Worm (Caenorhabditis elegans) whole organism, late embryonic: ENCODE results near the gene F01D5.7.

ENCODE experiments used
- F13H6.1 ChIP-seq: sonication (generic microtip); optimal IDR thresholded peaks from 2 replicates; lab custom pipeline; 2016; ENCODE audit warnings: missing genetic modification characterization, missing compliant biosample characterization
- K02D7.2 ChIP-seq: sonication (generic microtip); optimal IDR thresholded peaks from 2 replicates; lab custom pipeline; 2017; ENCODE audit warnings: mild to moderate bottlenecking, missing genetic modification characterization, missing compliant biosample characterization
- Y22D7AL.16 ChIP-seq: sonication (generic microtip); optimal IDR thresholded peaks from 2 replicates; lab custom pipeline; 2016; ENCODE audit warnings: missing genetic modification characterization, missing compliant biosample characterization
- ahr-1 ChIP-seq: sonication (generic microtip); optimal IDR thresholded peaks from 2 replicates; lab custom pipeline; 2016; ENCODE audit warnings: missing genetic modification characterization, missing compliant biosample characterization
- ceh-14 ChIP-seq: sonication (generic microtip); optimal IDR thresholded peaks from 2 replicates; lab custom pipeline; 2016; ENCODE audit warnings: missing genotype, missing genetic modification characterization, missing compliant biosample characterization
- ceh-18 ChIP-seq: sonication (generic microtip); optimal IDR thresholded peaks from 2 replicates; lab custom pipeline; 2016; ENCODE audit warnings: missing genetic modification characterization, missing compliant biosample characterization
- ceh-2 ChIP-seq: sonication (generic microtip); optimal IDR thresholded peaks from 2 replicates; lab custom pipeline; 2016; ENCODE audit warnings: missing genotype, missing genetic modification characterization, missing compliant biosample characterization
- ceh-24 ChIP-seq: sonication (generic microtip); optimal IDR thresholded peaks from 2 replicates; lab custom pipeline; 2016; ENCODE audit warnings: mild to moderate bottlenecking, missing genetic modification characterization, missing compliant biosample characterization
- ceh-30 ChIP-seq: fragments of 150-350 bp; optimal IDR thresholded peaks from 2 replicates; lab custom pipeline; 2014; ENCODE audit warnings: missing biosample characterization, missing genetic modification characterization
- ceh-31 ChIP-seq: sonication (generic microtip); optimal IDR thresholded peaks from 2 replicates; lab custom pipeline; 2016; ENCODE audit warnings: missing genetic modification characterization, missing compliant biosample characterization
- ceh-34 ChIP-seq: sonication (generic microtip); optimal IDR thresholded peaks from 2 replicates; lab custom pipeline; 2016; ENCODE audit warnings: mild to moderate bottlenecking, missing genetic modification characterization, missing compliant biosample characterization
- che-1 ChIP-seq: sonication (generic microtip); optimal IDR thresholded peaks from 2 replicates; lab custom pipeline; 2016; ENCODE audit warnings: mild to moderate bottlenecking, missing genetic modification characterization, missing compliant biosample characterization
- dve-1 ChIP-seq: sonication (generic microtip); optimal IDR thresholded peaks from 2 replicates; lab custom pipeline; 2017; ENCODE audit warnings: antibody characterized with exemption, mild to moderate bottlenecking, missing genetic modification characterization, missing compliant biosample characterization
- elt-2 ChIP-seq: sonication (generic microtip); optimal IDR thresholded peaks from 2 replicates; lab custom pipeline; 2016; ENCODE audit warnings: missing genetic modification reagents, missing genetic modification characterization, missing compliant biosample characterization
- fkh-6 ChIP-seq: sonication (generic microtip); optimal IDR thresholded peaks from 2 replicates; lab custom pipeline; 2016; ENCODE audit warnings: missing genetic modification characterization, missing compliant biosample characterization
- gmeb-2 ChIP-seq: sonication (generic microtip); optimal IDR thresholded peaks from 2 replicates; lab custom pipeline; 2016; ENCODE audit warnings: missing genetic modification characterization, inconsistent platforms, missing compliant biosample characterization
- hlh-13 ChIP-seq: fragments of 200-800 bp; sonication (Bioruptor generic); optimal IDR thresholded peaks from 2 replicates; lab custom pipeline; 2018; ENCODE audit warnings: mild to moderate bottlenecking, missing genetic modification characterization, missing compliant biosample characterization
- hlh-15 ChIP-seq: sonication (generic microtip); optimal IDR thresholded peaks from 2 replicates; lab custom pipeline; 2016; ENCODE audit warnings: missing genetic modification characterization, missing compliant biosample characterization
- hlh-30 ChIP-seq: sonication (generic microtip); optimal IDR thresholded peaks from 2 replicates; lab custom pipeline; 2017; ENCODE audit warnings: antibody characterized with exemption, missing genetic modification characterization, missing compliant biosample characterization; ENCODE audit not compliant: insufficient read depth
- lim-6 ChIP-seq: sonication (generic microtip); optimal IDR thresholded peaks from 2 replicates; lab custom pipeline; 2016; ENCODE audit warnings: missing genetic modification characterization, missing compliant biosample characterization
- madf-2 ChIP-seq: sonication (generic microtip); optimal IDR thresholded peaks from 2 replicates; lab custom pipeline; 2017; ENCODE audit warnings: missing genetic modification characterization, missing compliant biosample characterization
- nfya-1 ChIP-seq: sonication (generic microtip); optimal IDR thresholded peaks from 2 replicates; lab custom pipeline; 2017; ENCODE audit warnings: missing genetic modification characterization, mild to moderate bottlenecking, missing compliant biosample characterization, antibody characterized with exemption, moderate library complexity
- npax-4 ChIP-seq: sonication (generic microtip); optimal IDR thresholded peaks from 2 replicates; lab custom pipeline; 2016; ENCODE audit warnings: missing genetic modification characterization, missing compliant biosample characterization
- pax-1 ChIP-seq: fragments of 150-350 bp; optimal IDR thresholded peaks from 2 replicates; lab custom pipeline; 2014; ENCODE audit warnings: missing biosample characterization, missing genetic modification characterization
- sox-2 ChIP-seq: fragments of 200-800 bp; sonication (Bioruptor generic); IDR thresholded peaks from 2 replicates; pipeline ENCODE4 v1.3.6; 2022; ENCODE audit warnings: missing genetic modification reagents, missing genetic modification characterization, missing compliant biosample characterization
- syd-9 ChIP-seq: sonication (generic microtip); optimal IDR thresholded peaks from 2 replicates; lab custom pipeline; 2016; ENCODE audit warnings: mild to moderate bottlenecking, missing genetic modification characterization, moderate library complexity, missing compliant biosample characterization
- tbx-2 ChIP-seq: sonication (generic microtip); optimal IDR thresholded peaks from 2 replicates; lab custom pipeline; 2016; ENCODE audit warnings: missing genetic modification characterization, missing compliant biosample characterization
- ttx-3 ChIP-seq: sonication (generic microtip); optimal IDR thresholded peaks from 2 replicates; lab custom pipeline; 2016; ENCODE audit warnings: missing genetic modification reagents, missing genetic modification characterization, missing compliant biosample characterization
- unc-42 ChIP-seq: sonication (generic microtip); optimal IDR thresholded peaks from 2 replicates; lab custom pipeline; 2016; ENCODE audit warnings: missing genotype, missing genetic modification characterization, missing compliant biosample characterization
- unc-86 ChIP-seq: sonication (generic microtip); optimal IDR thresholded peaks from 2 replicates; lab custom pipeline; 2016; ENCODE audit warnings: missing genetic modification characterization, missing compliant biosample characterization
- ztf-16 ChIP-seq: sonication (generic microtip); optimal IDR thresholded peaks from 2 replicates; lab custom pipeline; 2017; ENCODE audit warnings: missing genetic modification characterization, missing compliant biosample characterization

The F01D5.7 gene

DNA sequence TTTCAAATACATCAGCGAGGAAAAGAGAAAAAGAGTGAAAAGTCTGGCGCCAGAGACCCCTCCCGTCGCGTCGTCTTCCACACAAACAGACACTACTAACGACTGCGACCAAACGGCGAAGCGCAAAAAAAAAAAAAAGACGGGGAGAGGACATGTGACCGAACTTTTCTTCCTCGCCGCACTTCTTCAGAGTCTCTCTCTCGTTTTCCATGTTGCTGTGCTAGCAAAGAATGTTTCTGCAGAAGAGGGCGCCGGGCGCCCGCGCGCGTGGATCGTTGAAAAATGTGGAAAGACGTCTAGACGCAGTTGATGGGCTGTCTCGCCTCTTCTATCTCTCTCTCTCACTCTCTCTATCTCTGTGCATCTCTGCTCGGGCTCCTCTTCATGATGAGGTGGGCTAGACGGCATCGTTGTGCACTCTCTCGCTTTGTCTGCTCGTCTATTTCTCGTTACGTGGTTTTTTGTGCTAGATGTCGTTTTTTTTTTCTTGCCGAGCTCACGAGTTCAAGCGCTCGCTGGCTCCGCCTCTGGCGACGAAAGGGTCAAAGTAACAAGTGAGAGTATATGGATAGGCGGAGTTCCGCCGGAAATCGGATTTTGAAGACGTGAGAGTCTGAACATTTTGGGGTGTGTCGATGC is 31.9 kb downstream of the F01D5.7 start (continued):
- no peak for TF ChIP-seq fkh-6 (tag; lab: Kevin White, UChicago)
- TF ChIP-seq sox-2: no peak
- TF ChIP-seq K02D7.2: no peak
- TF ChIP-seq ceh-24 (tag; lab: Kevin White, UChicago): no peak
- TF ChIP-seq lim-6 (tag; lab: Kevin White, UChicago): peak; percentile 20
- peak; percentile 78 for TF ChIP-seq unc-42 (tag; lab: Kevin White, UChicago)
- no peak for TF ChIP-seq gmeb-2 (tag; lab: Kevin White, UChicago)
- TF ChIP-seq syd-9: peak; percentile 15
- TF ChIP-seq ceh-30 (tag; lab: Kevin White, UChicago): no peak
- TF ChIP-seq ceh-34 (tag; lab: Kevin White, UChicago): peak; percentile 46
- TF ChIP-seq hlh-30 (tag; lab: Kevin White, UChicago): peak; percentile 48
- TF ChIP-seq F13H6.1 (tag; lab: Kevin White, UChicago): peak; percentile 76
- no peak for TF ChIP-seq hlh-15
- TF ChIP-seq madf-2 (tag; lab: Kevin White, UChicago): no peak
- TF ChIP-seq, all 69 proteins: peak for 19

DNA sequence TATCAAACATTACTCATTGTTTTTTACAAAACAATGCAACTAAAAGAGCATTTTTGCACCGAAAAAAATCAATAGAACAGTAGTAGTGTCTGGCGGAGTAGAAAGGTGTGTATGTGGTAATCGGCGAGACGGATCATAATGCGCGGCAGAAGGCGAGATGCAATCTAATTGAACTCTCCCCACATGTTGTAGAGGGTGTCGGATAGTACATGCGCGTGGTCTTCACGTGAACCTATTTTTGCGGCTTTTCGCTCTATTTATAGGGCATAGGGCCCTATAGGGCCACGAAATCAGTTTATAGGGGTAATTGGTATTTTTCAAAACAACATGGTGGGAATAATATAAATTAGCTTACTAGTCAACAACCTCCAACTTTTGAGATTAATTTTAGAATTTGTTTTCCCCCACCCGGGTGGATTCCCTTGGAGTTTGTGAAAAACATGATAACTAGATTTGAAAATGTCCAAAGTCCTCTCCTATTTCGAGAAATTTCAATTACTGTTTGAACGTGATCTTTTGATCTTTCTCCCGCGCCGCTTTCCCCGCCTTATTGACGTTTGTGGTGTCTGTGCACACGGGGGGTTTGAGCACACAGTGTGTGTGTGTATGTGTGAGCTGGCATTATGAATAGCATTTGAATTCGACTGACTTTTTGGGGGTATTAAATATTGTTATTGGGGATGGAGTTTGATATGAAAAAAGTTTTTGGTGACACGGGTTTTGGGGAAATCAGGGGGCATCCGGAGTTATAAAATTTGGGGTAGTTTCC is 34.6 kb downstream of the F01D5.7 start:
- peak; percentile 19 for TF ChIP-seq tbx-2 (tag; lab: Kevin White, UChicago)
- TF ChIP-seq dve-1 (tag; lab: Kevin White, UChicago): peak; percentile 6
- TF ChIP-seq gmeb-2 (tag; lab: Kevin White, UChicago): no peak

DNA sequence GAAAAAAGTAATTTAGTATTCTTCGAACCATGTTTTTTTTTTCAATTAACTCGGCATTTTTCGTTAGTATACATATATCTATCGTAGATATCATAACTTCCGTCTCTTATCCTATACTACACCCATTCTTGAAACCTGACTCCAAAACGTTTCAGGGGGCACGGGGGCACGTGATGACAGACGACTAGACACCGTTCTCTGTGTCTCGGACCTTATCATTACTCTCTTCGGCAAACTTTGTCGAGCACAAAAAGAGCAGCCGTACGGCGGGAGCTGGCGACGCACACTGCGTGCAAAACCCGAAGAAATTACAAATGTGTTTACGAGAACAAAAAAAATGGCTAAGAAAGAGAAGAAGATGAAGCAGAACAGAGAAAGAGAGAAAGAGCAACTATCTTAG is 35.7 kb downstream of the F01D5.7 start:
- TF ChIP-seq hlh-30 (tag; lab: Kevin White, UChicago) (peak; percentile 21), tbx-2 (tag; lab: Kevin White, UChicago) (peak; percentile 31), hlh-13 (no peak), che-1 (no peak), ceh-34 (tag; lab: Kevin White, UChicago) (peak; percentile 78), ceh-18 (tag; lab: Kevin White, UChicago) (peak; percentile 80), ceh-31 (tag; lab: Kevin White, UChicago) (peak; percentile 23), elt-2 (tag; lab: Kevin White, UChicago) (peak; percentile 16), ceh-14 (tag; lab: Kevin White, UChicago) (peak; percentile 39), unc-42 (tag; lab: Kevin White, UChicago) (peak; percentile 49), fkh-6 (tag; lab: Kevin White, UChicago) (no peak)

DNA sequence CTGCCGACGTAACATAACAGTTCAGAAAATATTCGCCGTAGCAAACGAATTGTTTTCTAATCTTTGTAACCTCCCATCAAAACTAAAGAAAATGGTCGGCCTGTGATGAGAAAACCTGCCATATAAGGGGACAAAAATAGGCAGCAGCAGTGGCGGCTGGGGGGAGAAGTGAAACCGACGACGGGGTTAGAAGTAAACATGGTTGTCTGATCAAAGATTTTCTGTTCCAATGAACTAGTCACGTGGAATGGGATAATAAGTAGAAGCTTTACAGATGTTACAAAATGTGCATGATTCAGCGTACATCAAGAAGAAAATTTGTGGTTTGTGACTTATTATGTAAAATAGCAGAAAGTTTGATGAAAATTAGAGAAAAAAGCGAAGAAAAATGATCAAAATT is 36.8 kb downstream of the F01D5.7 start:
- TF ChIP-seq ceh-24 (tag; lab: Kevin White, UChicago) (no peak), Y22D7AL.16 (tag; lab: Kevin White, UChicago) (no peak), ztf-16 (tag; lab: Kevin White, UChicago) (no peak), unc-86 (tag; lab: Kevin White, UChicago) (no peak)

DNA sequence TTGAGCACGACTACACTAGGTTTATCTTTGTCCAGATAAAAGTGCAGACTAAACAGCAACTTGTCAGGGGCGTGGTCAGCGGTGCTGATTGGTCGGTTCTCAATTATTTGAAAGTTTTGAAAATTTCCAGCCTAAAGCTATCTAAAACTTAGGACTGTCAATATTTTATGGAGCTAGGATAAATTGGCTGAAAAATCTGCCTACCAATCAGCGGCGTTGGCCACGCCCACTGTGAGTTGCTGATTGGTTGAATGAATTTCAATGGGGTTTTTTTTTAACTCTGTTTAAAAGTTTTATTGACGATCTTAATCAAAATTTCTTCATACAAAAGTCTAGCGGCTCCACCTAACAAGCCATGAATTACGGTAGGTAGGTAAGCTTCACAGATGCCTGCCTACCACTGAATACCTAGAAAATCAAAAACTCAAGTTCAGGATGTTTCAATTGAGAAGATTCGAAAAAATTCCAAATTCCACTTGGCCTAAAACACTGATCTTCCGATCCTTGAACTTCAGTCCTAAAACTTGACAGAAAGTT is 37.5 kb downstream of the F01D5.7 start:
- TF ChIP-seq ceh-2 (tag; lab: Kevin White, UChicago) (no peak), npax-4 (tag; lab: Kevin White, UChicago) (no peak), nfya-1 (peak; percentile 83), pax-1 (tag; lab: Kevin White, UChicago) (no peak), ttx-3 (no peak), ahr-1 (tag; lab: Kevin White, UChicago) (no peak)
